Worm (Caenorhabditis elegans) whole organism, mixed stage, embryonic: Measurements from ENCODE around the gene T19H12.6.

ENCODE experiments used
- M03D4.4 ChIP-seq: sonication (generic microtip); optimal IDR thresholded peaks from 2 replicates; lab custom pipeline; 2017; ENCODE audit warnings: mild to moderate bottlenecking, missing genetic modification characterization, missing compliant biosample characterization
- bed-3 ChIP-seq: fragments of 200-800 bp; sonication (Bioruptor generic); optimal IDR thresholded peaks from 3 replicates; lab custom pipeline; 2018; ENCODE audit warnings: mild to moderate bottlenecking, missing genetic modification characterization, moderate library complexity, missing compliant biosample characterization
- blmp-1 ChIP-seq: fragments of 150-350 bp; optimal IDR thresholded peaks from 2 replicates; lab custom pipeline; 2014; ENCODE audit warnings: missing biosample characterization, missing genetic modification characterization
- ceh-39 ChIP-seq: fragments of 150-350 bp; optimal IDR thresholded peaks from 2 replicates; lab custom pipeline; 2014; ENCODE audit warnings: missing biosample characterization, missing genetic modification characterization
- ceh-43 ChIP-seq: fragments of 200-800 bp; sonication (Bioruptor generic); optimal IDR thresholded peaks from 2 replicates; lab custom pipeline; 2018; ENCODE audit warnings: mild to moderate bottlenecking, missing genetic modification characterization, moderate library complexity, missing compliant biosample characterization
- ceh-83 ChIP-seq: fragments of 200-800 bp; sonication (Bioruptor generic); optimal IDR thresholded peaks from 2 replicates; lab custom pipeline; 2018; ENCODE audit warnings: mild to moderate bottlenecking, missing genetic modification characterization, missing compliant biosample characterization
- ces-1 ChIP-seq: fragments of 150-350 bp; optimal IDR thresholded peaks from 2 replicates; lab custom pipeline; 2014; ENCODE audit warnings: missing biosample characterization, missing genetic modification reagents, missing genetic modification characterization
- cnd-1 ChIP-seq: fragments of 200-800 bp; sonication (Bioruptor generic); optimal IDR thresholded peaks from 2 replicates; lab custom pipeline; 2018; ENCODE audit warnings: mild to moderate bottlenecking, missing genetic modification characterization, missing compliant biosample characterization
- drap-1 ChIP-seq: fragments of 200-800 bp; sonication (Bioruptor generic); optimal IDR thresholded peaks from 3 replicates; lab custom pipeline; 2018; ENCODE audit warnings: mild to moderate bottlenecking, missing genetic modification characterization, missing compliant biosample characterization
- elt-1 ChIP-seq: sonication (generic microtip); optimal IDR thresholded peaks from 2 replicates; lab custom pipeline; 2017; ENCODE audit warnings: missing genetic modification characterization, mild to moderate bottlenecking, missing compliant biosample characterization, antibody characterized with exemption, moderate library complexity, borderline replicate concordance; ENCODE audit not compliant: insufficient read depth
- elt-3 ChIP-seq: fragments of 150-350 bp; optimal IDR thresholded peaks from 2 replicates; lab custom pipeline; 2014; ENCODE audit warnings: missing biosample characterization, missing genetic modification characterization
- flh-1 ChIP-seq: fragments of 200-800 bp; sonication (Bioruptor generic); optimal IDR thresholded peaks from 2 replicates; lab custom pipeline; 2018; ENCODE audit warnings: mild to moderate bottlenecking, missing genetic modification characterization, moderate library complexity, missing compliant biosample characterization
- ham-2 ChIP-seq: fragments of 200-800 bp; sonication (Bioruptor generic); optimal IDR thresholded peaks from 2 replicates; lab custom pipeline; 2018; ENCODE audit warnings: mild to moderate bottlenecking, missing genetic modification characterization, missing compliant biosample characterization
- hlh-1 ChIP-seq: fragments of 150-350 bp; optimal IDR thresholded peaks from 2 replicates; lab custom pipeline; 2014; ENCODE audit warnings: missing biosample characterization, missing genetic modification reagents, missing genetic modification characterization
- lin-13 ChIP-seq: fragments of 150-350 bp; optimal IDR thresholded peaks from 2 replicates; lab custom pipeline; 2014; ENCODE audit warnings: missing biosample characterization, missing genetic modification characterization
- lin-32 ChIP-seq: fragments of 200-800 bp; sonication (Bioruptor generic); optimal IDR thresholded peaks from 2 replicates; lab custom pipeline; 2018; ENCODE audit warnings: mild to moderate bottlenecking, missing genetic modification characterization, missing compliant biosample characterization
- lsy-2 ChIP-seq: fragments of 150-350 bp; optimal IDR thresholded peaks from 2 replicates; lab custom pipeline; 2014; ENCODE audit warnings: missing biosample characterization, missing genetic modification characterization
- mab-5 ChIP-seq: fragments of 150-350 bp; optimal IDR thresholded peaks from 2 replicates; lab custom pipeline; 2014; ENCODE audit warnings: missing biosample characterization, missing genetic modification characterization
- mep-1 ChIP-seq: fragments of 150-350 bp; optimal IDR thresholded peaks from 2 replicates; lab custom pipeline; 2017; ENCODE audit warnings: missing biosample characterization, missing genetic modification reagents, missing genetic modification characterization, inconsistent platforms
- mls-2 ChIP-seq: sonication (generic microtip); optimal IDR thresholded peaks from 2 replicates; lab custom pipeline; 2016; ENCODE audit warnings: mild to moderate bottlenecking, missing genetic modification characterization, moderate library complexity, missing compliant biosample characterization
- nhr-12 ChIP-seq: fragments of 150-350 bp; optimal IDR thresholded peaks from 2 replicates; lab custom pipeline; 2014; ENCODE audit warnings: missing biosample characterization, missing genetic modification characterization
- nhr-2 ChIP-seq: fragments of 150-350 bp; optimal IDR thresholded peaks from 2 replicates; lab custom pipeline; 2014; ENCODE audit warnings: missing biosample characterization, missing genetic modification characterization
- nhr-237 ChIP-seq: fragments of 150-350 bp; optimal IDR thresholded peaks from 2 replicates; lab custom pipeline; 2014; ENCODE audit warnings: missing biosample characterization, missing genetic modification characterization
- nhr-28 ChIP-seq: fragments of 150-350 bp; optimal IDR thresholded peaks from 2 replicates; lab custom pipeline; 2014; ENCODE audit warnings: missing biosample characterization, missing genetic modification characterization
- nhr-76 ChIP-seq: sonication (generic microtip); optimal IDR thresholded peaks from 2 replicates; lab custom pipeline; 2017; ENCODE audit warnings: missing biosample characterization, missing genetic modification characterization
- pha-4 ChIP-seq: fragments of 150-350 bp; optimal IDR thresholded peaks from 2 replicates; lab custom pipeline; 2018; ENCODE audit warnings: missing biosample characterization, missing genetic modification reagents, missing genetic modification characterization
- sem-2 ChIP-seq: fragments of 200-800 bp; sonication (Bioruptor generic); optimal IDR thresholded peaks from 2 replicates; lab custom pipeline; 2018; ENCODE audit warnings: mild to moderate bottlenecking, missing genetic modification characterization, missing compliant biosample characterization
- snpc-4 ChIP-seq: fragments of 150-350 bp; optimal IDR thresholded peaks from 2 replicates; lab custom pipeline; 2014; ENCODE audit warnings: missing biosample characterization, missing genetic modification characterization
- sptf-1 ChIP-seq: sonication (generic microtip); optimal IDR thresholded peaks from 2 replicates; lab custom pipeline; 2017; ENCODE audit warnings: mild to moderate bottlenecking, missing genetic modification characterization, moderate library complexity, missing compliant biosample characterization
- tbx-8 ChIP-seq: fragments of 200-800 bp; sonication (Bioruptor generic); optimal IDR thresholded peaks from 2 replicates; lab custom pipeline; 2018; ENCODE audit warnings: mild to moderate bottlenecking, missing genetic modification characterization, moderate library complexity, missing compliant biosample characterization
- unc-39 ChIP-seq: fragments of 150-350 bp; optimal IDR thresholded peaks from 2 replicates; lab custom pipeline; 2014; ENCODE audit warnings: missing biosample characterization, missing genetic modification characterization
- unc-62 ChIP-seq: fragments of 150-350 bp; optimal IDR thresholded peaks from 2 replicates; lab custom pipeline; 2014; ENCODE audit warnings: missing biosample characterization, missing genetic modification reagents, missing genetic modification characterization
- zip-8 ChIP-seq: fragments of 150-350 bp; optimal IDR thresholded peaks from 2 replicates; lab custom pipeline; 2014; ENCODE audit warnings: missing biosample characterization, missing genetic modification characterization
- ztf-11 ChIP-seq: fragments of 150-350 bp; optimal IDR thresholded peaks from 2 replicates; lab custom pipeline; 2014; ENCODE audit warnings: missing biosample characterization, missing genetic modification characterization

The T19H12.6 gene

DNA sequence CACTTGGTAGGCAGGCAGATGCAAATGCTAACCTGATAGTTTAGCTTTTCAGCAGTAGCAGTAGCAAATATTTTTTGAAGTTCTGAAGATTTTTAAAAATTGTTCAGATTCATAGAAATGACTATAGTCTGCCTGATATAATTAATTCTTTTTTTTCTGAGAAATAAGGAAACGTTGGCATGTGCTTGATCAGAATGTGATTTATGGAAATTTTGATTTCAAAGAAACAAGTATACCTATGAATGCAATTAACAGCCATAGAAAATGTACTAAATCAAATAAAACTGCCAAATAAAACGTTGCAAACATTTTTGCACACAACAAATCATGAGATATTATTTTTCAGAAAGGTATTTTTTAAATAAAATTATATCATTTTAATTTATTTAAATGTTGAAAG lies 6.9 kb downstream of the T19H12.6 start:
- TF ChIP-seq unc-62 (GFP tag; lab: Kevin White, UChicago) (no peak), lsy-2 (tag; lab: Kevin White, UChicago) (no peak), nhr-76 (no peak), nhr-2 (tag; lab: Kevin White, UChicago) (no peak), ceh-43 (GFP tag; lab: Kevin White, UChicago) (no peak), ztf-11 (tag; lab: Kevin White, UChicago) (no peak), nhr-12 (tag; lab: Kevin White, UChicago) (no peak), flh-1 (no peak), elt-3 (no peak), zip-8 (no peak), sem-2 (GFP tag; lab: Kevin White, UChicago) (no peak), pha-4 (no peak), mep-1 (tag; lab: Kevin White, UChicago) (no peak), unc-39 (no peak), ceh-39 (tag; lab: Kevin White, UChicago) (no peak), snpc-4 (no peak), tbx-8 (no peak)

- no peak for TF ChIP-seq drap-1 (GFP tag; lab: Kevin White, UChicago)
- TF ChIP-seq hlh-1 (tag; lab: Kevin White, UChicago) = no peak
- no peak for TF ChIP-seq ceh-83
- TF ChIP-seq sptf-1 (tag; lab: Kevin White, UChicago) = no peak
- no peak for TF ChIP-seq M03D4.4 (tag; lab: Kevin White, UChicago)
- no peak for TF ChIP-seq nhr-28
- no peak for TF ChIP-seq ceh-43 (GFP tag; lab: Kevin White, UChicago)
- no peak for TF ChIP-seq nhr-76
- TF ChIP-seq flh-1 = no peak
- TF ChIP-seq ham-2 (GFP tag; lab: Kevin White, UChicago) = no peak
- TF ChIP-seq ztf-11 (tag; lab: Kevin White, UChicago) = no peak
- TF ChIP-seq nhr-237 (tag; lab: Kevin White, UChicago) = no peak
- TF ChIP-seq cnd-1 (tag; lab: Kevin White, UChicago) = no peak
- TF ChIP-seq blmp-1 (tag; lab: Kevin White, UChicago) = no peak
- TF ChIP-seq mep-1 (tag; lab: Kevin White, UChicago) = no peak
- no peak for TF ChIP-seq pha-4
- no peak for TF ChIP-seq elt-1 (tag; lab: Kevin White, UChicago)
- TF ChIP-seq mls-2 (tag; lab: Kevin White, UChicago) = no peak
- no peak for TF ChIP-seq nhr-2 (tag; lab: Kevin White, UChicago)
- no peak for TF ChIP-seq lin-32 (GFP tag; lab: Kevin White, UChicago)
Observed at ce11 chrV:4868698-4869097, 8.8 kb downstream of the T19H12.6 start.

ce11 chrV:4867535-4867934 lies 10.0 kb downstream of the T19H12.6 start:
- no peak for TF ChIP-seq cnd-1 (tag; lab: Kevin White, UChicago)
- no peak for TF ChIP-seq snpc-4
- TF ChIP-seq nhr-76 = no peak
- no peak for TF ChIP-seq M03D4.4 (tag; lab: Kevin White, UChicago)
- TF ChIP-seq ceh-83 = no peak
- TF ChIP-seq zip-8 = no peak
- TF ChIP-seq ceh-43 (GFP tag; lab: Kevin White, UChicago) = no peak
- no peak for TF ChIP-seq bed-3 (GFP tag; lab: Kevin White, UChicago)
- no peak for TF ChIP-seq ces-1 (GFP tag; lab: Kevin White, UChicago)
- TF ChIP-seq lin-32 (GFP tag; lab: Kevin White, UChicago) = no peak
- no peak for TF ChIP-seq ztf-11 (tag; lab: Kevin White, UChicago)
- no peak for TF ChIP-seq lin-13 (tag; lab: Kevin White, UChicago)
- no peak for TF ChIP-seq pha-4
- no peak for TF ChIP-seq ceh-39 (tag; lab: Kevin White, UChicago)
- no peak for TF ChIP-seq hlh-1 (tag; lab: Kevin White, UChicago)
- no peak for TF ChIP-seq ham-2 (GFP tag; lab: Kevin White, UChicago)
- no peak for TF ChIP-seq tbx-8
- no peak for TF ChIP-seq unc-62 (GFP tag; lab: Kevin White, UChicago)
- no peak for TF ChIP-seq sptf-1 (tag; lab: Kevin White, UChicago)
- no peak for TF ChIP-seq nhr-237 (tag; lab: Kevin White, UChicago)

DNA sequence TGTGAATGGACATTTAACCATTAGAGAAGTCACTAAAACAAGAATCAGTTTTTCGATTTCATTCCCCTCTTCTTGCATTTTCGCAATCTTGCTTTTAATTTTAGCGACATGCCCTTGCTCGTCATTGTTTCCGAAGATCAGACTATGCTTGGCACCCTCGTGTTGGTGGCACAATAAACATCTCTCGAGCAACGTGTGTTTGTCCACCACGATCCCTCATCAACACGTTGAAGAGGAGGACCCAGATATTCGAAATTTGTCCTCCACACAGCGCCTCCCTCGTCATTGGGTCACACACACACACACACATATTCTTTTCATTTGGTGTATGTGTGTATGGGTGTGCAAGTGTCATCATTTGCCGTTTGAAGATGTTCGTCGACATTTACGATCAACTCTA lies 12.1 kb downstream of the T19H12.6 start, which contains the start of gene srd-32:
Gene srd-32 (plus strand): TSS at position 301 of the 400 bp plus-strand sequence.
- TF ChIP-seq ceh-39 (tag; lab: Kevin White, UChicago) (no peak), mab-5 (tag; lab: Kevin White, UChicago) (no peak), zip-8 (no peak), pha-4 (no peak), bed-3 (GFP tag; lab: Kevin White, UChicago) (no peak), elt-1 (tag; lab: Kevin White, UChicago) (no peak), nhr-76 (no peak), nhr-12 (tag; lab: Kevin White, UChicago) (no peak), nhr-2 (tag; lab: Kevin White, UChicago) (no peak), blmp-1 (tag; lab: Kevin White, UChicago) (no peak), lin-13 (tag; lab: Kevin White, UChicago) (no peak), unc-62 (GFP tag; lab: Kevin White, UChicago) (no peak), flh-1 (no peak), ham-2 (GFP tag; lab: Kevin White, UChicago) (no peak), nhr-237 (tag; lab: Kevin White, UChicago) (no peak), lin-32 (GFP tag; lab: Kevin White, UChicago) (no peak), cnd-1 (tag; lab: Kevin White, UChicago) (no peak), mls-2 (tag; lab: Kevin White, UChicago) (no peak)
